Fruit fly (Drosophila melanogaster) whole organism, embryonic: ENCODE results near the gene Kdm2.

Source experiments
- BEAF-32 ChIP-seq: fragments of 200-800 bp; sonication (Bioruptor generic); optimal IDR thresholded peaks from 3 replicates; lab custom pipeline; 2017; ENCODE audit warnings: missing biosample characterization, missing genetic modification characterization, mild to moderate bottlenecking, moderate library complexity, missing genetic modification reagents
- Bdp1 ChIP-seq: fragments of 200-800 bp; sonication (Bioruptor generic); optimal IDR thresholded peaks from 3 replicates; lab custom pipeline; 2016; ENCODE audit warnings: missing biosample characterization, missing genetic modification characterization
- Blimp-1 ChIP-seq: fragments of 200-800 bp; sonication (Bioruptor generic); optimal IDR thresholded peaks from 3 replicates; lab custom pipeline; 2018; ENCODE audit warnings: missing biosample characterization, missing genetic modification characterization, mild to moderate bottlenecking, moderate library complexity, missing genetic modification reagents
- CG10366 ChIP-seq: fragments of 200-800 bp; sonication (Bioruptor generic); IDR thresholded peaks from 2 replicates; pipeline ENCODE4 v1.3.6; 2022; ENCODE audit warnings: missing biosample characterization, missing genetic modification characterization
- CG12299 ChIP-seq: fragments of 200-800 bp; sonication (Bioruptor generic); optimal IDR thresholded peaks from 2 replicates; lab custom pipeline; 2018; ENCODE audit warnings: missing biosample characterization, mild to moderate bottlenecking, missing genetic modification characterization
- CG14050 ChIP-seq: fragments of 200-800 bp; sonication (Bioruptor generic); IDR thresholded peaks from 3 replicates; pipeline ENCODE4 v1.3.6; 2022; ENCODE audit warnings: missing biosample characterization, missing genetic modification characterization
- CG14710 ChIP-seq: fragments of 200-800 bp; sonication (Bioruptor generic); optimal IDR thresholded peaks from 3 replicates; lab custom pipeline; 2019; ENCODE audit warnings: missing biosample characterization, mild to moderate bottlenecking, missing genetic modification characterization, moderate library complexity
- CG14965 ChIP-seq: fragments of 200-800 bp; sonication (Bioruptor generic); optimal IDR thresholded peaks from 2 replicates; lab custom pipeline; 2016; ENCODE audit warnings: missing biosample characterization, missing genetic modification characterization, borderline replicate concordance
- CG15073 ChIP-seq: fragments of 200-800 bp; sonication (Bioruptor generic); optimal IDR thresholded peaks from 2 replicates; lab custom pipeline; 2016; ENCODE audit warnings: missing biosample characterization, missing genetic modification characterization
- CG1603 ChIP-seq: fragments of 200-800 bp; sonication (Bioruptor generic); optimal IDR thresholded peaks from 2 replicates; lab custom pipeline; 2019; ENCODE audit warnings: missing biosample characterization, mild to moderate bottlenecking, missing genetic modification characterization, moderate library complexity
- CG17361 ChIP-seq: fragments of 200-800 bp; sonication (Bioruptor generic); IDR thresholded peaks from 3 replicates; pipeline ENCODE4 v1.3.6; 2022; ENCODE audit warnings: missing biosample characterization, missing genetic modification characterization
- CG18262 ChIP-seq: fragments of 200-800 bp; optimal IDR thresholded peaks from 3 replicates; lab custom pipeline; 2019; ENCODE audit warnings: missing biosample characterization, mild to moderate bottlenecking, missing genetic modification characterization, moderate library complexity
- CG2129 ChIP-seq: fragments of 200-800 bp; sonication (Bioruptor generic); IDR thresholded peaks from 2 replicates; pipeline ENCODE4 v1.3.6; 2022; ENCODE audit warnings: missing biosample characterization, missing genetic modification characterization; ENCODE audit not compliant: partially characterized antibody
- CG2678 ChIP-seq: fragments of 200-800 bp; sonication (Bioruptor generic); optimal IDR thresholded peaks from 3 replicates; lab custom pipeline; 2019; ENCODE audit warnings: missing biosample characterization, mild to moderate bottlenecking, missing genetic modification characterization, moderate library complexity
- CG4730 ChIP-seq: fragments of 200-800 bp; sonication (Bioruptor generic); IDR thresholded peaks from 2 replicates; pipeline ENCODE4 v1.3.6; 2022; ENCODE audit warnings: missing biosample characterization, missing genetic modification characterization
- CG6175 ChIP-seq: fragments of 200-800 bp; sonication (Bioruptor generic); IDR thresholded peaks from 3 replicates; pipeline ENCODE4 v1.3.6; 2022; ENCODE audit warnings: missing biosample characterization, missing genetic modification characterization
- CG6272 ChIP-seq: fragments of 200-800 bp; sonication (Bioruptor generic); IDR thresholded peaks from 2 replicates; pipeline ENCODE4 v1.3.6; 2022; ENCODE audit warnings: missing biosample characterization, missing genetic modification characterization
- CG9437 ChIP-seq: fragments of 200-800 bp; sonication (Bioruptor generic); optimal IDR thresholded peaks from 2 replicates; lab custom pipeline; 2018; ENCODE audit warnings: missing biosample characterization, mild to moderate bottlenecking, missing genetic modification characterization
- CG9727 ChIP-seq: fragments of 200-800 bp; sonication (Bioruptor generic); optimal IDR thresholded peaks from 3 replicates; lab custom pipeline; 2017; ENCODE audit warnings: missing biosample characterization, mild to moderate bottlenecking, missing genetic modification characterization
- CG9932 ChIP-seq: fragments of 200-800 bp; sonication (Bioruptor generic); IDR thresholded peaks from 2 replicates; pipeline ENCODE4 v1.3.6; 2022; ENCODE audit warnings: missing biosample characterization, missing genetic modification characterization
- D ChIP-seq, 2 experiments: fragments of 200-800 bp in 1 of 2; fragments of >200 bp in 1 of 2; sonication (Bioruptor generic) in 1 of 2; optimal IDR thresholded peaks; 2 replicates in 1 of 2; 3 replicates in 1 of 2; lab custom pipeline; 2017; ENCODE audit warnings: mild to moderate bottlenecking in 1 of 2, missing biosample characterization in 1 of 2, missing genetic modification characterization in 1 of 2, missing genetic modification reagents in 1 of 2
- D19B ChIP-seq: fragments of 200-800 bp; sonication (Bioruptor generic); optimal IDR thresholded peaks from 2 replicates; lab custom pipeline; 2017; ENCODE audit warnings: missing biosample characterization, mild to moderate bottlenecking, missing genetic modification characterization
- Dip2 ChIP-seq: fragments of 200-800 bp; sonication (Bioruptor generic); IDR thresholded peaks from 2 replicates; pipeline ENCODE4 v1.3.6; 2022; ENCODE audit warnings: missing biosample characterization, missing genetic modification characterization
- E2f2 ChIP-seq: fragments of 200-800 bp; sonication (Bioruptor generic); IDR thresholded peaks from 2 replicates; pipeline ENCODE4 v1.3.6; 2022; ENCODE audit warnings: missing biosample characterization, missing genetic modification characterization
- Hr39 ChIP-seq: fragments of >200 bp; optimal IDR thresholded peaks from 2 replicates; lab custom pipeline; 2017
- Hsf ChIP-seq: fragments of 200-800 bp; sonication (Bioruptor generic); optimal IDR thresholded peaks from 3 replicates; lab custom pipeline; 2016; ENCODE audit warnings: missing biosample characterization, missing genetic modification characterization
- Mes4 ChIP-seq: fragments of 200-800 bp; sonication (Bioruptor generic); optimal IDR thresholded peaks from 2 replicates; lab custom pipeline; 2016; ENCODE audit warnings: missing biosample characterization, missing genetic modification characterization
- Nf-YA ChIP-seq: fragments of 200-800 bp; sonication (Bioruptor generic); IDR thresholded peaks from 2 replicates; pipeline ENCODE4 v1.3.6; 2022; ENCODE audit warnings: missing biosample characterization, missing genetic modification characterization
- Pdp1 ChIP-seq, 2 experiments: fragments of 200-800 bp; sonication (Bioruptor generic); optimal IDR thresholded peaks; 3 replicates each; lab custom pipeline; 2016; ENCODE audit warnings: missing biosample characterization in 2 of 2, missing genetic modification characterization in 2 of 2, mild to moderate bottlenecking in 1 of 2, moderate library complexity in 1 of 2
- Tbp ChIP-seq: fragments of >200 bp; optimal IDR thresholded peaks from 2 replicates; lab custom pipeline; 2018; ENCODE audit warnings: missing biosample characterization, missing genetic modification characterization
- Xrp1 ChIP-seq: fragments of 200-800 bp; sonication (Bioruptor generic); IDR thresholded peaks from 2 replicates; pipeline ENCODE4 v1.3.6; 2022; ENCODE audit warnings: missing biosample characterization, missing genetic modification characterization
- aop ChIP-seq: fragments of 200-800 bp; sonication (Bioruptor generic); IDR thresholded peaks from 2 replicates; pipeline ENCODE4 v1.3.6; 2022; ENCODE audit warnings: missing biosample characterization, missing genetic modification characterization
- disco-r ChIP-seq: fragments of 200-800 bp; sonication (Bioruptor generic); optimal IDR thresholded peaks from 2 replicates; lab custom pipeline; 2016; ENCODE audit warnings: missing biosample characterization, missing genetic modification characterization
- dpn ChIP-seq, 2 experiments: fragments of 200-800 bp; sonication (Bioruptor generic); optimal IDR thresholded peaks; 3 replicates each; lab custom pipeline; 2016; ENCODE audit warnings: missing biosample characterization in 2 of 2, missing genetic modification characterization in 2 of 2
- eve ChIP-seq, 2 experiments: fragments of >200 bp; optimal IDR thresholded peaks; 2 replicates each; lab custom pipeline; 2017; ENCODE audit warnings: missing biosample characterization in 2 of 2, missing genetic modification characterization in 2 of 2
- ftz-f1 ChIP-seq: fragments of 200-800 bp; sonication (Bioruptor generic); optimal IDR thresholded peaks from 2 replicates; lab custom pipeline; 2016; ENCODE audit warnings: missing biosample characterization, missing genetic modification characterization
- grau ChIP-seq: fragments of 200-800 bp; optimal IDR thresholded peaks from 3 replicates; lab custom pipeline; 2019; ENCODE audit warnings: missing biosample characterization, mild to moderate bottlenecking, missing genetic modification characterization, moderate library complexity
- gro ChIP-seq: fragments of 200-800 bp; sonication (Bioruptor generic); optimal IDR thresholded peaks from 2 replicates; lab custom pipeline; 2016; ENCODE audit warnings: missing biosample characterization, missing genetic modification characterization
- ham ChIP-seq: fragments of 200-800 bp; sonication (Bioruptor generic); IDR thresholded peaks from 2 replicates; pipeline ENCODE4 v1.3.6; 2022; ENCODE audit warnings: missing biosample characterization, missing genetic modification characterization
- jigr1 ChIP-seq: fragments of 200-800 bp; sonication (Bioruptor generic); IDR thresholded peaks from 3 replicates; pipeline ENCODE4 v1.3.6; 2022; ENCODE audit warnings: missing biosample characterization, missing genetic modification characterization
- klu ChIP-seq: fragments of 200-800 bp; sonication (Bioruptor generic); IDR thresholded peaks from 2 replicates; pipeline ENCODE4 v1.3.6; 2022; ENCODE audit warnings: missing biosample characterization, missing genetic modification characterization
- nau ChIP-seq: fragments of 200-800 bp; sonication (Bioruptor generic); optimal IDR thresholded peaks from 3 replicates; lab custom pipeline; 2017; ENCODE audit warnings: missing biosample characterization, mild to moderate bottlenecking, missing genetic modification characterization, missing genetic modification reagents
- nom ChIP-seq: fragments of 200-800 bp; sonication (Bioruptor generic); optimal IDR thresholded peaks from 2 replicates; lab custom pipeline; 2017; ENCODE audit warnings: missing biosample characterization, missing genetic modification characterization, mild to moderate bottlenecking, moderate library complexity, missing genetic modification reagents
- pb ChIP-seq: fragments of 200-800 bp; sonication (Bioruptor generic); optimal IDR thresholded peaks from 3 replicates; lab custom pipeline; 2016; ENCODE audit warnings: missing biosample characterization, missing genetic modification characterization
- pnt ChIP-seq: fragments of 200-800 bp; sonication (Bioruptor generic); optimal IDR thresholded peaks from 3 replicates; lab custom pipeline; 2016; ENCODE audit warnings: missing biosample characterization, missing genetic modification characterization
- sim ChIP-seq: fragments of 200-800 bp; sonication (Bioruptor generic); IDR thresholded peaks from 2 replicates; pipeline ENCODE4 v1.3.6; 2022; ENCODE audit warnings: missing biosample characterization, missing genetic modification characterization
- sisA ChIP-seq: fragments of 200-800 bp; sonication (Bioruptor generic); IDR thresholded peaks from 2 replicates; pipeline ENCODE4 v1.3.6; 2022; ENCODE audit warnings: missing biosample characterization, missing genetic modification characterization
- ssp ChIP-seq: fragments of 200-800 bp; sonication (Bioruptor generic); IDR thresholded peaks from 2 replicates; pipeline ENCODE4 v1.3.6; 2022; ENCODE audit warnings: missing biosample characterization, missing genetic modification characterization
- stwl ChIP-seq: fragments of 200-800 bp; sonication (Bioruptor generic); optimal IDR thresholded peaks from 3 replicates; lab custom pipeline; 2018; ENCODE audit warnings: missing biosample characterization, mild to moderate bottlenecking, missing genetic modification characterization, moderate library complexity
- tgo ChIP-seq: fragments of 200-800 bp; sonication (Bioruptor generic); IDR thresholded peaks from 3 replicates; pipeline ENCODE4 v1.3.6; 2022; ENCODE audit warnings: missing biosample characterization, missing genetic modification characterization
- wdn ChIP-seq: fragments of 200-800 bp; sonication (Bioruptor generic); IDR thresholded peaks from 2 replicates; pipeline ENCODE4 v1.3.6; 2022; ENCODE audit warnings: missing biosample characterization, missing genetic modification characterization

Gene Kdm2

DNA sequence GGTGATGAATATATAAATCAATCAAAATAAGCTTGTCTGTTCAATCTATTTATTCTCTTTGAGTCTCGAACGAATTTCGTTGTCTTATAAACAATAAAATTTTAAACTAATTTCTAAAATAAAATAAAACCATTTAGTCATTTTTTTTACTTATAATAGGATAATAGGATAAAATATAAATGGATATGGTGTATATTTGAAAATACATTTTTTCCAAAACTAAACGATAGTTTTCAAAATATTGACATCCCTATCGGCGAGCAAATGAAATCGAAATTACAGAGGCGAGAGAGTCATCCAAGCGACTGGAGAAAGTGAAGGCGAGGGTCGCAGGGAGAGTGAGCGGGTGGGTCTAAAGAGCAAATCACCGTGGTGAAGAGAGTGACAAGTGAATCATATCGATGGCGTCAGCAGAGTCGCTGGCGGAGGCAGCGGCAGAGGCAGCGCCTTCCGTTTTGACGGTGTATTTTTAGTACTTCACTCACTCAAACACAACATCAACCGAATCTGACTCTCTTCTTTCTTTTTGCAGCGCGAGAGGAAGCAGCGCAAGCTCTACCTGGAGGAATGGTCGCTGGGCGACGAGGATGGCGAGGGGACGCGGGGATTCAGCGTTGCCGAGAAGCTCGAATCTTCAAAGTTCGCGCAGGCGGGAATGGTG lies 5.2 kb downstream of the Kdm2 start (continued):
- TF ChIP-seq Nf-YA: no peak
- no peak for TF ChIP-seq D (optimal IDR thresholded peaks at IDR 0.05; lab: Kevin White, UChicago)
- TF ChIP-seq D (GFP tag; optimal IDR thresholded peaks at IDR 0.05; lab: Kevin White, UChicago): peak; percentile 95
- TF ChIP-seq wdn (GFP tag; lab: Robert Waterston, UW): no peak
- no peak for TF ChIP-seq Hr39 (lab: Kevin White, UChicago)
- TF ChIP-seq Hsf (GFP tag; lab: Kevin White, UChicago): peak; percentile 82
- no peak for TF ChIP-seq pnt (GFP tag; lab: Kevin White, UChicago)
- TF ChIP-seq pb: peak; percentile 41
- no peak for TF ChIP-seq jigr1 (GFP tag; lab: Robert Waterston, UW)
- no peak for TF ChIP-seq aop
- TF ChIP-seq ssp (GFP tag; lab: Robert Waterston, UW): no peak
- no peak for TF ChIP-seq CG15073 (GFP tag; lab: Kevin White, UChicago)
- no peak for TF ChIP-seq CG10366 (GFP tag; lab: Robert Waterston, UW)
- TF ChIP-seq eve (GFP tag; optimal IDR thresholded peaks at IDR 0.05; lab: Kevin White, UChicago): no peak
- TF ChIP-seq CG18262 (tag; lab: Kevin White, UChicago): peak; percentile 100
- TF ChIP-seq CG4730 (GFP tag; lab: Robert Waterston, UW): no peak
- TF ChIP-seq CG12299 (tag; lab: Kevin White, UChicago): peak; percentile 97
- TF ChIP-seq CG9437 (GFP tag; lab: Kevin White, UChicago): peak; percentile 95
- TF ChIP-seq ftz-f1: peak; percentile 68
- TF ChIP-seq E2f2 (GFP tag; lab: Robert Waterston, UW): no peak
- TF ChIP-seq grau: peak; percentile 99
- TF ChIP-seq D19B (GFP tag; lab: Kevin White, UChicago): peak; percentile 91
- no peak for TF ChIP-seq CG9932 (GFP tag; lab: Robert Waterston, UW)
- no peak for TF ChIP-seq Tbp (GFP tag; lab: Kevin White, UChicago)
- peak; percentile 61 for TF ChIP-seq Bdp1
- TF ChIP-seq Pdp1 (GFP tag; optimal IDR thresholded peaks at IDR 0.05; lab: Kevin White, UChicago): peak; percentile 62 to 64
- peak; percentile 59 for TF ChIP-seq stwl
- TF ChIP-seq Mes4 (GFP tag; lab: Kevin White, UChicago): peak; percentile 63
- TF ChIP-seq ham (GFP tag; lab: Robert Waterston, UW): no peak
- TF ChIP-seq dpn (GFP tag; optimal IDR thresholded peaks at IDR 0.05; lab: Kevin White, UChicago): peak; percentile 59 to 96
- TF ChIP-seq Blimp-1 (GFP tag; lab: Kevin White, UChicago): peak; percentile 100
- no peak for TF ChIP-seq CG14965 (GFP tag; lab: Kevin White, UChicago)
- TF ChIP-seq Xrp1 (GFP tag; lab: Robert Waterston, UW): no peak
- no peak for TF ChIP-seq tgo
- TF ChIP-seq Dip2 (GFP tag; lab: Robert Waterston, UW): no peak
- TF ChIP-seq CG6272 (GFP tag; lab: Robert Waterston, UW): peak; percentile 89
- TF ChIP-seq CG2678 (tag; lab: Kevin White, UChicago): peak; percentile 99
- no peak for TF ChIP-seq CG6175 (GFP tag; lab: Robert Waterston, UW)
- peak; percentile 26 for TF ChIP-seq gro (GFP tag; lab: Kevin White, UChicago)
- TF ChIP-seq sim (GFP tag; lab: Robert Waterston, UW): no peak
- TF ChIP-seq CG9727 (GFP tag; lab: Kevin White, UChicago): peak; percentile 99
- no peak for TF ChIP-seq sisA
- TF ChIP-seq BEAF-32 (GFP tag; lab: Kevin White, UChicago): peak; percentile 82
- TF ChIP-seq CG14710 (tag; lab: Kevin White, UChicago): peak; percentile 98
- peak; percentile 74 for TF ChIP-seq CG1603 (tag; lab: Kevin White, UChicago)
- no peak for TF ChIP-seq klu
- no peak for TF ChIP-seq CG17361 (GFP tag; lab: Robert Waterston, UW)
- TF ChIP-seq nom (GFP tag; lab: Kevin White, UChicago): peak; percentile 98
- TF ChIP-seq CG14050 (GFP tag; lab: Robert Waterston, UW): no peak
- TF ChIP-seq disco-r (GFP tag; lab: Kevin White, UChicago): no peak
- TF ChIP-seq CG2129 (GFP tag; lab: Robert Waterston, UW): no peak
- TF ChIP-seq nau (GFP tag; lab: Kevin White, UChicago): peak; percentile 96
